Fruit fly (Drosophila melanogaster): ENCODE measurements around the gene Exo84.
A peak's percentile ranks its signal among the peaks of the same experiment; 100 is the strongest.

The Exo84 gene

DNA sequence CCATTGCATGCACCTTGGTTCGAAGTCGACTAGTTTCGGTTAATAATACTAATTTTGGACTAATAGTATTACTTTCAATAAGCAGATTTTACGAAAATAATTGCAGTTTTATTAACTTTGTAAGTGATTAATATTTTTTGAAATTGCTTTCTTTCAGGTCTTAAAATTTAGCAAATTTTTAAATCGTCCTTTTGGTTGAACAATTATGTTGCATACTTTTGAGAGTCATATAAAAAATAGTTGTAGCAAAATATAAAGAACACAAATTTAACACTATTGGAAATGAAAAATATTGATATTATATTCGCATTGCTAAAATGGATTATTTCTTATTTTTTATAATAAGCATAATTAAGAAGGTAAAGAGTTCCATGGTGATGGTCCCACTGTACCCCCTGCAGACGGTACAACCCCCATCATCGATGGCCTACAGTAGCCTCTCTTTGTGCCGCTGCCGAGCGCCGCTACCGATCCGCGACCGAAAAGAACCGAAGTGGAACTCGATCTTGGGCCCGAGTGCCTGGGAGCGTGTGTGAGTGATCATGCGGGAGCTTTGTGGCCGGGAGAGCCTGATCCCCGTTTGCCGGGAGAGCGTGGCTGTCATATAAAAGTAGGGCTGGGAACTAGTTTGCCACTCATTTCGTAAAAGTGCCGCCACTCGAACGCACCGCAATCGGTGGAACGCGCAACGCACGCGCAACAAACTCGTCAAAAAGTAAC, 30.7 kb downstream of the Exo84 start (continued):
- TF ChIP-seq hth (optimal IDR thresholded peaks at IDR 0.05) (no peak), CG17612 (GFP tag; IDR thresholded peaks at IDR 0.05) (peak; percentile 62), CG10462 (GFP tag; optimal IDR thresholded peaks at IDR 0.05) (peak; percentile 93), Doc2 (GFP tag; IDR thresholded peaks at IDR 0.05) (peak; percentile 73), HLHmδ (GFP tag; optimal IDR thresholded peaks at IDR 0.05) (peak; percentile 98), maf-S (GFP tag; optimal IDR thresholded peaks at IDR 0.05) (peak; percentile 80), CG15514 (GFP tag; optimal IDR thresholded peaks at IDR 0.05) (peak; percentile 31), D19B (GFP tag; optimal IDR thresholded peaks at IDR 0.05) (peak; percentile 85), sim (GFP tag; IDR thresholded peaks at IDR 0.05) (peak; percentile 38; the same call in 1 of the 2 replicates), CG18011 (GFP tag; optimal IDR thresholded peaks at IDR 0.05) (peak; percentile 75), CG3726 (GFP tag; IDR thresholded peaks at IDR 0.05) (peak; percentile 71; the same call in 2 of the 3 replicates), CG1832 (GFP tag; optimal IDR thresholded peaks at IDR 0.05) (no peak), Drgx (GFP tag; IDR thresholded peaks at IDR 0.05) (peak; percentile 53; the same call in 1 of the 2 replicates), ase (GFP tag; IDR thresholded peaks at IDR 0.05) (peak; percentile 64; the same call in 2 of the 3 replicates), Dip3 (GFP tag; optimal IDR thresholded peaks at IDR 0.05) (peak; percentile 54), bsh (GFP tag; optimal IDR thresholded peaks at IDR 0.05) (peak; percentile 86 to 93), CG8290 (GFP tag; optimal IDR thresholded peaks at IDR 0.05) (peak; percentile 95), CG8290 (tag; optimal IDR thresholded peaks at IDR 0.05) (peak; percentile 59 to 97), Dll (GFP tag; IDR thresholded peaks at IDR 0.05; ENCODE audit: partially characterized antibody) (no peak), CG32767 (GFP tag; IDR thresholded peaks at IDR 0.05) (peak; percentile 84), crc (GFP tag; optimal IDR thresholded peaks at IDR 0.05) (peak; percentile 84), CG15601 (tag; optimal IDR thresholded peaks at IDR 0.05) (peak; percentile 92), CG3847 (GFP tag; IDR thresholded peaks at IDR 0.05) (peak; percentile 87), esg (GFP tag; conservative IDR thresholded peaks at IDR 0.05) (peak; percentile 90), CG15011 (GFP tag; optimal IDR thresholded peaks at IDR 0.05) (peak; percentile 93), TFAM (GFP tag; optimal IDR thresholded peaks at IDR 0.05) (peak; percentile 77), stc (GFP tag; IDR thresholded peaks at IDR 0.05) (peak; percentile 68; the same call in 1 of the 2 replicates), CG10654 (GFP tag; optimal IDR thresholded peaks at IDR 0.05) (peak; percentile 86), CG2199 (GFP tag; IDR thresholded peaks at IDR 0.05) (no peak), CG13624 (GFP tag; optimal IDR thresholded peaks at IDR 0.05) (peak; percentile 88), Atf6 (GFP tag; IDR thresholded peaks at IDR 0.05) (peak; percentile 84), PHDP (tag; optimal IDR thresholded peaks at IDR 0.05) (peak; percentile 92), CG11456 (GFP tag; IDR thresholded peaks at IDR 0.05) (peak; percentile 24; the same call in 1 of the 3 replicates), knrl (GFP tag; IDR thresholded peaks at IDR 0.05; ENCODE audit: partially characterized antibody) (no peak), tap (tag; optimal IDR thresholded peaks at IDR 0.05) (peak; percentile 83), sna (GFP tag; IDR thresholded peaks at IDR 0.05; ENCODE audit: partially characterized antibody) (no peak), Adf1 (GFP tag; IDR thresholded peaks at IDR 0.05) (peak; percentile 9; the same call in 1 of the 2 replicates), jigr1 (GFP tag; IDR thresholded peaks at IDR 0.05) (peak; percentile 61; the same call in 2 of the 3 replicates), da (GFP tag; optimal IDR thresholded peaks at IDR 0.05) (peak; percentile 87), Hr51 (GFP tag; optimal IDR thresholded peaks at IDR 0.05) (peak; percentile 58 to 97), dm (GFP tag; optimal IDR thresholded peaks at IDR 0.05) (peak; percentile 78), gce (GFP tag; IDR thresholded peaks at IDR 0.05) (no peak), CG9437 (GFP tag; optimal IDR thresholded peaks at IDR 0.05) (peak; percentile 95), CG1024 (GFP tag; IDR thresholded peaks at IDR 0.05) (peak; percentile 38; the same call in 1 of the 2 replicates), CG16779 (GFP tag; IDR thresholded peaks at IDR 0.05) (no peak), Spps (tag; optimal IDR thresholded peaks at IDR 0.05) (peak; percentile 92), Bdp1 (GFP tag; optimal IDR thresholded peaks at IDR 0.05) (peak; percentile 76), CG3407 (GFP tag; optimal IDR thresholded peaks at IDR 0.05) (peak; percentile 90), CG31388 (GFP tag; optimal IDR thresholded peaks at IDR 0.05) (peak; percentile 90), zfh1 (GFP tag; IDR thresholded peaks at IDR 0.05) (peak; percentile 78)

Data from whole organism, embryonic.